Worm (Caenorhabditis elegans) whole organism, late embryonic: ENCODE results near the gene F11E6.6.

Experiments
- K09A11.1 ChIP-seq: sonication (generic microtip); optimal IDR thresholded peaks from 2 replicates; lab custom pipeline; 2017; ENCODE audit warnings: antibody characterized with exemption, mild to moderate bottlenecking, missing genetic modification characterization, missing compliant biosample characterization; ENCODE audit not compliant: insufficient read depth
- Y22D7AL.16 ChIP-seq: sonication (generic microtip); optimal IDR thresholded peaks from 2 replicates; lab custom pipeline; 2016; ENCODE audit warnings: missing genetic modification characterization, missing compliant biosample characterization
- ceh-18 ChIP-seq: sonication (generic microtip); optimal IDR thresholded peaks from 2 replicates; lab custom pipeline; 2016; ENCODE audit warnings: missing genetic modification characterization, missing compliant biosample characterization
- eyg-1 ChIP-seq: sonication (generic microtip); optimal IDR thresholded peaks from 2 replicates; lab custom pipeline; 2016; ENCODE audit warnings: missing genotype, missing genetic modification characterization, missing compliant biosample characterization
- pag-3 ChIP-seq: sonication (generic microtip); optimal IDR thresholded peaks from 2 replicates; lab custom pipeline; 2016; ENCODE audit warnings: missing compliant biosample characterization, missing genetic modification characterization, borderline replicate concordance
- pha-4 ChIP-seq: fragments of 150-350 bp; optimal IDR thresholded peaks from 2 replicates; lab custom pipeline; 2018; ENCODE audit warnings: missing biosample characterization, missing genetic modification reagents, missing genetic modification characterization
- pros-1 ChIP-seq: fragments of 150-350 bp; optimal IDR thresholded peaks from 2 replicates; lab custom pipeline; 2014; ENCODE audit warnings: missing biosample characterization, missing genetic modification reagents, missing genetic modification characterization
- unc-3 ChIP-seq, 2 experiments: fragments of 200-800 bp in 1 of 2; sonication (Bioruptor generic) in 1 of 2; sonication (generic microtip) in 1 of 2; conservative IDR thresholded peaks in 1 of 2; optimal IDR thresholded peaks in 1 of 2; 2 replicates each; pipeline versions ENCODE4 v1.3.6 to Lab custom; 2016 to 2022; ENCODE audit warnings: missing compliant biosample characterization in 2 of 2, missing genetic modification characterization in 2 of 2, missing genetic modification reagents in 1 of 2

DNA sequence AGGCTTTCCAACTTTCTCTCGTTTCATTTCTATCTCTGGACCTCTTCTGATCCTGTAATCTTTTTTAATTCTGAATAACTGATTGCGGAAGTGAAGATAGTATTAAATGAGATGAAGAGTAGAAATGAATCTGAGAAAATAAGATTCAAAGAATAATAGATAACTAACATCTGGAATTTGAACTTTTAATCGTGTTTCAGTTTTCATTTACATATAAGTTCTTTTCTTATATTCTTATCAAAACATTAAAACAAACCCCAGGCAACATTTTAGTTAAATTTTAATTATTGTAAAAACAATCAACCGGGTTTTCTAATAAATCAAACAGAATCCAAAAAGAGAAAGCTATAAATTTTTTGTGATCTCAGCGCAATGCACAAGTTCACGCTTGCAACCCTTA lies 12.6 kb downstream of the F11E6.6 start:
- TF ChIP-seq pag-3 (tag; lab: Kevin White, UChicago) = no peak
- no peak for TF ChIP-seq pros-1
- no peak for TF ChIP-seq pha-4 (tag; lab: Kevin White, UChicago)
- TF ChIP-seq K09A11.1 (tag; lab: Kevin White, UChicago) = no peak
- TF ChIP-seq Y22D7AL.16 (tag; lab: Kevin White, UChicago) = no peak
- no peak for TF ChIP-seq eyg-1 (tag; lab: Kevin White, UChicago)
- TF ChIP-seq ceh-18 (tag; lab: Kevin White, UChicago) = no peak
- TF ChIP-seq unc-3 (GFP tag; conservative IDR thresholded peaks at IDR 0.05; lab: Robert Waterston, UW) = no peak
- no peak for TF ChIP-seq unc-3 (tag; optimal IDR thresholded peaks at IDR 0.05; lab: Kevin White, UChicago)
